Fruit fly (Drosophila melanogaster) whole organism, wandering third instar larva: ENCODE measurements around the gene Spn75F.

Experiments
- Abd-B ChIP-seq: fragments of >200 bp; optimal IDR thresholded peaks from 2 replicates; lab custom pipeline; 2017; ENCODE audit warnings: missing biosample characterization, missing genetic modification characterization
- CG32264 ChIP-seq: fragments of 200-800 bp; sonication (Bioruptor generic); optimal IDR thresholded peaks from 2 replicates; lab custom pipeline; 2016; ENCODE audit warnings: missing biosample characterization, missing genetic modification characterization
- CG9705 ChIP-seq: fragments of 200-800 bp; sonication (Bioruptor generic); optimal IDR thresholded peaks from 2 replicates; lab custom pipeline; 2018; ENCODE audit warnings: missing biosample characterization, mild to moderate bottlenecking, missing genetic modification characterization
- CrebA ChIP-seq: fragments of 200-800 bp; sonication (Bioruptor generic); optimal IDR thresholded peaks from 2 replicates; lab custom pipeline; 2016; ENCODE audit warnings: missing biosample characterization, mild to moderate bottlenecking, missing genetic modification characterization, borderline replicate concordance
- Dfd ChIP-seq: fragments of >200 bp; optimal IDR thresholded peaks from 2 replicates; lab custom pipeline; 2017; ENCODE audit warnings: missing biosample characterization, missing genetic modification characterization
- Dif ChIP-seq: fragments of 200-275, 200-300 bp; sonication (Bioruptor generic); optimal IDR thresholded peaks from 2 replicates; lab custom pipeline; 2018; ENCODE audit warnings: missing biosample characterization, missing genetic modification characterization; ENCODE audit not compliant: partially characterized antibody
- GATAd ChIP-seq: sonication (Bioruptor generic); optimal IDR thresholded peaks from 2 replicates; lab custom pipeline; 2016; ENCODE audit warnings: missing biosample characterization, missing genetic modification characterization
- HLH106 ChIP-seq: fragments of 200-800 bp; optimal IDR thresholded peaks from 3 replicates; lab custom pipeline; 2019; ENCODE audit warnings: missing biosample characterization, mild to moderate bottlenecking, missing genetic modification characterization, moderate library complexity
- Hnf4 ChIP-seq: fragments of 200-800 bp; sonication (Bioruptor generic); optimal IDR thresholded peaks from 2 replicates; lab custom pipeline; 2016; ENCODE audit warnings: missing biosample characterization, mild to moderate bottlenecking, missing genetic modification characterization
- Hr78 ChIP-seq: fragments of >200 bp; optimal IDR thresholded peaks from 2 replicates; lab custom pipeline; 2017; ENCODE audit warnings: missing biosample characterization, missing genetic modification characterization
- Hr83 ChIP-seq: fragments of 200-300 bp; sonication (Bioruptor generic); optimal IDR thresholded peaks from 2 replicates; lab custom pipeline; 2016; ENCODE audit warnings: missing biosample characterization, mild to moderate bottlenecking, missing genetic modification characterization, moderate library complexity; ENCODE audit not compliant: poor library complexity, severe bottlenecking
- Jra ChIP-seq: sonication (Bioruptor generic); optimal IDR thresholded peaks from 2 replicates; lab custom pipeline; 2016; ENCODE audit warnings: missing biosample characterization, missing genetic modification characterization
- Mio ChIP-seq: sonication (Bioruptor generic); optimal IDR thresholded peaks from 2 replicates; lab custom pipeline; 2016; ENCODE audit warnings: missing biosample characterization, missing genetic modification characterization
- Myc ChIP-seq: fragments of >200 bp; optimal IDR thresholded peaks from 2 replicates; lab custom pipeline; 2017
- N ChIP-seq: fragments of >200 bp; optimal IDR thresholded peaks from 2 replicates; lab custom pipeline; 2018; ENCODE audit warnings: missing biosample characterization, missing external identifiers, missing genetic modification characterization
- OdsH ChIP-seq: fragments of 200-800 bp; sonication (Bioruptor generic); optimal IDR thresholded peaks from 2 replicates; lab custom pipeline; 2016; ENCODE audit warnings: missing biosample characterization, mild to moderate bottlenecking, missing genetic modification characterization
- Rel ChIP-seq, 2 experiments: fragments of 200-800 bp; sonication (Bioruptor generic) in 1 of 2; optimal IDR thresholded peaks; 2 replicates in 1 of 2; 3 replicates in 1 of 2; lab custom pipeline; 2016 to 2019; ENCODE audit warnings: mild to moderate bottlenecking in 2 of 2, missing biosample characterization in 2 of 2, missing genetic modification characterization in 2 of 2, moderate library complexity in 1 of 2
- Sp1 ChIP-seq: fragments of 200-800 bp; sonication (Bioruptor generic); optimal IDR thresholded peaks from 3 replicates; lab custom pipeline; 2019; ENCODE audit warnings: missing biosample characterization, mild to moderate bottlenecking, missing genetic modification characterization, moderate library complexity
- Vsx2 ChIP-seq: fragments of 200-300, 225-300 bp; sonication (Bioruptor generic); optimal IDR thresholded peaks from 2 replicates; lab custom pipeline; 2018; ENCODE audit warnings: missing biosample characterization, missing genetic modification characterization; ENCODE audit not compliant: partially characterized antibody
- br ChIP-seq: fragments of 200-800 bp; sonication (Bioruptor generic); optimal IDR thresholded peaks from 2 replicates; lab custom pipeline; 2016; ENCODE audit warnings: missing biosample characterization, missing genetic modification characterization
- brk ChIP-seq: fragments of 200-800 bp; sonication (Bioruptor generic); optimal IDR thresholded peaks from 2 replicates; lab custom pipeline; 2016; ENCODE audit warnings: missing biosample characterization, mild to moderate bottlenecking, missing genetic modification characterization
- dl ChIP-seq, 2 experiments: fragments of 175-275, 200-275 bp in 1 of 2; fragments of 200-275 bp in 1 of 2; sonication (Bioruptor generic); optimal IDR thresholded peaks; lab custom pipeline; 2018; ENCODE audit warnings: mild to moderate bottlenecking in 2 of 2, missing biosample characterization in 2 of 2, missing genetic modification characterization in 2 of 2, moderate library complexity in 2 of 2; ENCODE audit not compliant: partially characterized antibody in 2 of 2, insufficient read depth in 1 of 2
- dmrt93B ChIP-seq: fragments of 200-800 bp; sonication (Bioruptor generic); optimal IDR thresholded peaks from 2 replicates; lab custom pipeline; 2018; ENCODE audit warnings: missing biosample characterization, mild to moderate bottlenecking, missing genetic modification characterization
- dsf ChIP-seq: sonication (Bioruptor generic); optimal IDR thresholded peaks from 2 replicates; lab custom pipeline; 2016; ENCODE audit warnings: missing biosample characterization, missing genetic modification characterization, borderline replicate concordance
- ey ChIP-seq: fragments of 200-800 bp; sonication (Bioruptor generic); optimal IDR thresholded peaks from 2 replicates; lab custom pipeline; 2016; ENCODE audit warnings: missing biosample characterization, missing genetic modification characterization
- foxo ChIP-seq, 2 experiments: fragments of 200-800 bp; sonication (Bioruptor generic); optimal IDR thresholded peaks; 2 replicates in 1 of 2; 3 replicates in 1 of 2; lab custom pipeline; 2016 to 2017; ENCODE audit warnings: missing biosample characterization in 2 of 2, missing genetic modification characterization in 2 of 2
- fru ChIP-seq: fragments of 200-800 bp; sonication (Bioruptor generic); optimal IDR thresholded peaks from 3 replicates; lab custom pipeline; 2016; ENCODE audit warnings: missing biosample characterization, mild to moderate bottlenecking, missing genetic modification characterization
- h ChIP-seq: fragments of 200-800 bp; sonication (Bioruptor generic); optimal IDR thresholded peaks from 3 replicates; lab custom pipeline; 2016; ENCODE audit warnings: missing biosample characterization, mild to moderate bottlenecking, missing genetic modification characterization
- jim ChIP-seq: fragments of 175-275, 200-325 bp; sonication (Bioruptor generic); optimal IDR thresholded peaks from 2 replicates; lab custom pipeline; 2016; ENCODE audit warnings: missing biosample characterization, mild to moderate bottlenecking, missing genetic modification characterization
- lola ChIP-seq: fragments of >200 bp; optimal IDR thresholded peaks from 2 replicates; lab custom pipeline; 2017; ENCODE audit warnings: missing biosample characterization, missing genetic modification characterization
- pan ChIP-seq: fragments of >200 bp; optimal IDR thresholded peaks from 2 replicates; lab custom pipeline; 2017
- psq ChIP-seq: fragments of 200-800 bp; sonication (Bioruptor generic); optimal IDR thresholded peaks from 3 replicates; lab custom pipeline; 2017; ENCODE audit warnings: missing biosample characterization, mild to moderate bottlenecking, missing genetic modification characterization, moderate library complexity
- rgr ChIP-seq: fragments of 200-800 bp; sonication (Bioruptor generic); optimal IDR thresholded peaks from 3 replicates; lab custom pipeline; 2016; ENCODE audit warnings: missing biosample characterization, mild to moderate bottlenecking, missing genetic modification characterization
- sage ChIP-seq: fragments of 200-800 bp; sonication (Bioruptor generic); optimal IDR thresholded peaks from 2 replicates; lab custom pipeline; 2016; ENCODE audit warnings: missing biosample characterization, mild to moderate bottlenecking, missing genetic modification characterization
- sv ChIP-seq: fragments of 200-800 bp; sonication (Bioruptor generic); optimal IDR thresholded peaks from 3 replicates; lab custom pipeline; 2016; ENCODE audit warnings: missing biosample characterization, missing genetic modification characterization
- tai ChIP-seq: sonication (Bioruptor generic); optimal IDR thresholded peaks from 2 replicates; lab custom pipeline; 2016; ENCODE audit warnings: missing biosample characterization, missing genetic modification characterization
- usp ChIP-seq: fragments of >200 bp; optimal IDR thresholded peaks from 2 replicates; lab custom pipeline; 2017; ENCODE audit warnings: missing biosample characterization, missing genetic modification characterization
- woc ChIP-seq: sonication (Bioruptor generic); optimal IDR thresholded peaks from 2 replicates; lab custom pipeline; 2016; ENCODE audit warnings: missing biosample characterization, mild to moderate bottlenecking, missing genetic modification characterization

Spn75F gene

DNA sequence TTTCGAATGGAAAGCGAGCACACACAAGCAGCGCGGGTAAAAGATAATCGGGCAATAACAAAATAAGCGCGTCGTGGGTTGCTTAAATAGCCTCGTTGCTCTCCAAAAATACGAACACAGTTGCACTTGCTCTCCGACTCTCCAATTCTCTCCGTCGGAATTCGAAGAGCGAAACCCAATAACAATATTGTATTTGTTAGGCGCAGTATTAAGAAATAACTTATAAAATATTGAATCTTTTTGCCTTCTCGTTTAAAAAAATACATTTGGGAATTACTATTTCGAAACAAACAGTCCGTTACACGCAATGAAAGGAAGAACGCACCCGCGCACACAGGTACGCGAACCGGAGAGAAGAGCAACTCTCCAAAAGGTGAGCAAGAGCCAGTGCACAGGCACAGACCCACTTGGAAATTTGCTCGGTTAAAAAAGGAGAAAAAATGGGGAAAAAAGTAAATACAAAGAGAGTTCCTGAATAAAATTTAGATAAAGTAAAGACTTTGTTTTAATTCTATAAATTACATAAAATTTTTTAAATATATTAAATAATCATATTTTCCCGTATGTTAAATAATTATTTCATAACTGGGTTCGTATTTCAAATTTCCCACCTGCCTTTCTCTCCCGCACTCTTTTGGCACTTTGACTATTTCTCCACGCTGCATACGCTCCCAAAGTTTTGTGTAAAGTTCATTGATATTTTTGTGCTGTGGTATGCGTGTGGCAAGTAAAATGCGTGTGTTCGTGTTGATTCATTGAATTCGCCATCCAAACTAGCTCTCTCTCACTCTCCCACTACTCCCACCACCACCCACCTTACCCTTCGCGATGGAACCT is 42.9 kb downstream of the Spn75F start, which contains the start of gene Mkp3:
TSS of gene Mkp3 (minus strand) at position 63 of the 837 bp plus-strand sequence.
- no peak for TF ChIP-seq GATAd (GFP tag; lab: Kevin White, UChicago)
- TF ChIP-seq Hr78 = no peak
- TF ChIP-seq sv (GFP tag; lab: Kevin White, UChicago) = peak; percentile 84
- peak; percentile 85 for TF ChIP-seq rgr (GFP tag; lab: Kevin White, UChicago)
- no peak for TF ChIP-seq lola (GFP tag; lab: Kevin White, UChicago)
- no peak for TF ChIP-seq pan (lab: Kevin White, UChicago)
- TF ChIP-seq Dfd (GFP tag; lab: Kevin White, UChicago) = peak; percentile 69
- TF ChIP-seq Mio = no peak
- no peak for TF ChIP-seq CrebA (GFP tag; lab: Kevin White, UChicago)
- TF ChIP-seq woc (GFP tag; lab: Kevin White, UChicago) = peak; percentile 63
- peak; percentile 81 for TF ChIP-seq brk (GFP tag; lab: Kevin White, UChicago)
- TF ChIP-seq Rel (GFP tag; optimal IDR thresholded peaks at IDR 0.05; lab: Kevin White, UChicago) = peak; percentile 80
- peak; percentile 65 for TF ChIP-seq Rel (tag; optimal IDR thresholded peaks at IDR 0.05; lab: Kevin White, UChicago)
- no peak for TF ChIP-seq Vsx2 (GFP tag; lab: Kevin White, UChicago)
- TF ChIP-seq OdsH = peak; percentile 87
- peak; percentile 29 for TF ChIP-seq Hr83
- TF ChIP-seq sage = peak; percentile 62
- TF ChIP-seq Myc (lab: Kevin White, UChicago) = no peak
- TF ChIP-seq CG32264 (GFP tag; lab: Kevin White, UChicago) = no peak
- no peak for TF ChIP-seq dsf (GFP tag; lab: Kevin White, UChicago)
- peak; percentile 66 for TF ChIP-seq dmrt93B (GFP tag; lab: Kevin White, UChicago)
- TF ChIP-seq dl (GFP tag; optimal IDR thresholded peaks at IDR 0.05; lab: Kevin White, UChicago; ENCODE audit: insufficient read depth in 1 of 2, partially characterized antibody in 2 of 2) = peak in 1 of 2 experiments; percentile 25
- TF ChIP-seq Sp1 (GFP tag; lab: Kevin White, UChicago) = peak; percentile 92
- peak; percentile 66 for TF ChIP-seq Hnf4
- peak; percentile 35 for TF ChIP-seq br (GFP tag; lab: Kevin White, UChicago)
- TF ChIP-seq usp (GFP tag; lab: Kevin White, UChicago) = no peak
- TF ChIP-seq HLH106 (tag; lab: Kevin White, UChicago) = peak; percentile 92
- TF ChIP-seq h (GFP tag; lab: Kevin White, UChicago) = peak; percentile 77
- no peak for TF ChIP-seq Abd-B (GFP tag; lab: Kevin White, UChicago)
- TF ChIP-seq psq = peak; percentile 82
- TF ChIP-seq ey (GFP tag; lab: Kevin White, UChicago) = peak; percentile 68
- TF ChIP-seq jim (GFP tag; lab: Kevin White, UChicago) = no peak
- TF ChIP-seq Dif (GFP tag; lab: Kevin White, UChicago) = peak; percentile 53
- TF ChIP-seq CG9705 = peak; percentile 73
- TF ChIP-seq tai (GFP tag; lab: Kevin White, UChicago) = no peak
- TF ChIP-seq Jra (GFP tag; lab: Kevin White, UChicago) = no peak
- TF ChIP-seq N (GFP tag; lab: Kevin White, UChicago) = no peak
- peak; percentile 76 for TF ChIP-seq fru (GFP tag; lab: Kevin White, UChicago)
- TF ChIP-seq foxo (GFP tag; optimal IDR thresholded peaks at IDR 0.05; lab: Kevin White, UChicago) = peak in 1 of 2 experiments; percentile 86

dm6 chr3L:19085688-19086363 is 43.6 kb downstream of the Spn75F start:
- TF ChIP-seq Hr78 (no peak), Rel (GFP tag; optimal IDR thresholded peaks at IDR 0.05; lab: Kevin White, UChicago) (no peak), Rel (tag; optimal IDR thresholded peaks at IDR 0.05; lab: Kevin White, UChicago) (no peak), N (GFP tag; lab: Kevin White, UChicago) (no peak), dmrt93B (GFP tag; lab: Kevin White, UChicago) (no peak), sv (GFP tag; lab: Kevin White, UChicago) (no peak), foxo (GFP tag; optimal IDR thresholded peaks at IDR 0.05; lab: Kevin White, UChicago) (no peak), psq (peak; percentile 67), Hr83 (no peak), Dif (GFP tag; lab: Kevin White, UChicago) (no peak), CrebA (GFP tag; lab: Kevin White, UChicago) (no peak), OdsH (peak; percentile 4), sage (no peak), Mio (no peak), h (GFP tag; lab: Kevin White, UChicago) (peak; percentile 26), Myc (lab: Kevin White, UChicago) (no peak), HLH106 (tag; lab: Kevin White, UChicago) (no peak), br (GFP tag; lab: Kevin White, UChicago) (peak; percentile 13), tai (GFP tag; lab: Kevin White, UChicago) (peak; percentile 53), CG32264 (GFP tag; lab: Kevin White, UChicago) (no peak)
